Worm (Caenorhabditis elegans) whole organism, young adult: ENCODE measurements around the gene F58G11.4.

Experiments
- C06A6.2 ChIP-seq: fragments of 200-800 bp; sonication (Bioruptor generic); conservative IDR thresholded peaks from 2 replicates; pipeline ENCODE4 v1.3.6; 2022; ENCODE audit warnings: missing genetic modification characterization, missing compliant biosample characterization
- K12H6.12 ChIP-seq: fragments of 200-800 bp; sonication (Bioruptor generic); optimal IDR thresholded peaks from 2 replicates; lab custom pipeline; 2018; ENCODE audit warnings: mild to moderate bottlenecking, missing genetic modification characterization, missing compliant biosample characterization
- ama-1 ChIP-seq, 3 experiments: fragments of 150-350 bp in 1 of 3; sonication (generic microtip) in 2 of 3; optimal IDR thresholded peaks; 2 replicates each; lab custom pipeline; 2014 to 2018; ENCODE audit warnings: missing biosample characterization in 2 of 3, missing genetic modification characterization in 2 of 3, missing genetic modification reagents in 2 of 3
- ceh-91 ChIP-seq: fragments of 200-800 bp; sonication (Bioruptor generic); IDR thresholded peaks from 2 replicates; pipeline ENCODE4 v1.3.6; 2022; ENCODE audit warnings: missing genetic modification reagents, missing genetic modification characterization, missing compliant biosample characterization
- ets-4 ChIP-seq: fragments of 200-800 bp; sonication (Bioruptor generic); optimal IDR thresholded peaks from 2 replicates; lab custom pipeline; 2018; ENCODE audit warnings: mild to moderate bottlenecking, missing genetic modification characterization, missing compliant biosample characterization
- lir-1 ChIP-seq: fragments of 200-800 bp; sonication (Bioruptor generic); conservative IDR thresholded peaks from 2 replicates; pipeline ENCODE4 v1.3.6; 2022; ENCODE audit warnings: missing genetic modification reagents, missing genetic modification characterization, missing compliant biosample characterization
- nhr-80 ChIP-seq: sonication (generic microtip); optimal IDR thresholded peaks from 2 replicates; lab custom pipeline; 2016; ENCODE audit warnings: missing genetic modification characterization, missing compliant biosample characterization
- pha-4 ChIP-seq: fragments of 150-350 bp; sonication (generic microtip); optimal IDR thresholded peaks from 2 replicates; lab custom pipeline; 2014; ENCODE audit warnings: missing biosample characterization, missing genetic modification reagents, missing genetic modification characterization

DNA sequence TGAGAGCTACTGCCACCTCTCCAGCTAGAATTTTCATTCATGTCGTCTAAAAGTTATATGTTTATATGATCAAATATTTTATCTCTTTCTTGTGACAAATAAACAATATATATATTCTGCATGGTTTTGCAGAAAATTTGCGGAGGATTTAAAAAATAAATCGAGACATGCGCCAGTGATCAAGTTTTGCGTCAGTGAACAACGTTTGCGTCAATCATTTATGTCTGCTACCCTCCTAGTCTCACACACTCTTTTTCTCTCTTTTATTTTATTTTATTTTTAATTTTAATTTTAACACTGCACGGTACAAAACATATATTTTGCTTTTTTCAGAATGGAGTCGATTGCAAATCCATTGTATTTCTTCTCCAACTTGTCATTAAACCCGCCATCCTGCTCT lies 6.2 kb downstream of the F58G11.4 start, which contains the start of the genes tag-65 and ccz-1:
- 0 out of 2 replicates have a peak, but pooled peaks have one; percentile 20 for TF ChIP-seq ceh-91 (GFP tag; lab: Robert Waterston, UW)
- no peak for TF ChIP-seq nhr-80 (tag; lab: Kevin White, UChicago)
- no peak for TF ChIP-seq ama-1 (optimal IDR thresholded peaks at IDR 0.05; lab: Kevin White, UChicago)
- TF ChIP-seq ama-1 (GFP tag; optimal IDR thresholded peaks at IDR 0.05; lab: Kevin White, UChicago), result no peak
- TF ChIP-seq pha-4, result peak; percentile 13
- 0 out of 2 replicates have a peak, but pooled peaks have one; percentile 33 for TF ChIP-seq C06A6.2 (GFP tag; lab: Robert Waterston, UW)
- TF ChIP-seq lir-1, result peak; percentile 81
- TF ChIP-seq K12H6.12 (tag; lab: Kevin White, UChicago), result no peak
- TF ChIP-seq ets-4, result no peak
